Worm (Caenorhabditis elegans) whole organism, L1 larva: Measurements from ENCODE around the gene slcf-2.

Experiments
- C04F5.9 ChIP-seq: sonication (generic microtip); optimal IDR thresholded peaks from 2 replicates; lab custom pipeline; 2016; ENCODE audit warnings: missing genetic modification characterization, missing compliant biosample characterization
- F16B12.6 ChIP-seq: fragments of 150-350 bp; optimal IDR thresholded peaks from 2 replicates; lab custom pipeline; 2014; ENCODE audit warnings: missing biosample characterization, missing genetic modification characterization
- Y116A8C.19 ChIP-seq: sonication (generic microtip); optimal IDR thresholded peaks from 2 replicates; lab custom pipeline; 2016; ENCODE audit warnings: missing compliant biosample characterization, missing genetic modification characterization, borderline replicate concordance
- aha-1 ChIP-seq: fragments of 150-350 bp; optimal IDR thresholded peaks from 2 replicates; lab custom pipeline; 2014; ENCODE audit warnings: missing biosample characterization, missing genetic modification characterization
- aly-2 ChIP-seq: fragments of 150-350 bp; optimal IDR thresholded peaks from 2 replicates; lab custom pipeline; 2014; ENCODE audit warnings: missing biosample characterization, missing genetic modification characterization
- blmp-1 ChIP-seq: fragments of 150-350 bp; optimal IDR thresholded peaks from 2 replicates; lab custom pipeline; 2014; ENCODE audit warnings: missing biosample characterization, missing genetic modification characterization
- ceh-90 ChIP-seq: sonication (generic microtip); optimal IDR thresholded peaks from 2 replicates; lab custom pipeline; 2016; ENCODE audit warnings: missing genetic modification characterization, missing compliant biosample characterization
- dsc-1 ChIP-seq: sonication (generic microtip); optimal IDR thresholded peaks from 2 replicates; lab custom pipeline; 2016; ENCODE audit warnings: mild to moderate bottlenecking, missing genetic modification characterization, missing compliant biosample characterization
- efl-1 ChIP-seq, 4 experiments: fragments of 150-350 bp; optimal IDR thresholded peaks in 3 of 4; peaks in 1 of 4; 1 replicate in 1 of 4; 2 replicates in 3 of 4; lab custom pipeline; 2014; ENCODE audit warnings: missing biosample characterization in 2 of 4, missing genetic modification characterization in 2 of 4, missing genetic modification reagents in 2 of 4
- elt-3 ChIP-seq, 6 experiments: fragments of 150-350 bp in 1 of 6; sonication (generic microtip); optimal IDR thresholded peaks; 2 replicates each; lab custom pipeline; 2017 to 2018; ENCODE audit warnings: missing biosample characterization in 6 of 6, missing genetic modification characterization in 6 of 6, inconsistent platforms in 1 of 6
- fkh-8 ChIP-seq: sonication (generic microtip); optimal IDR thresholded peaks from 2 replicates; lab custom pipeline; 2016; ENCODE audit warnings: mild to moderate bottlenecking, missing genetic modification characterization, missing compliant biosample characterization
- grh-1 ChIP-seq: fragments of 200-800 bp; sonication (Bioruptor generic); IDR thresholded peaks from 2 replicates; pipeline ENCODE4 v1.3.6; 2022; ENCODE audit warnings: missing genetic modification reagents, missing genetic modification characterization, missing compliant biosample characterization
- hpl-2 ChIP-seq: fragments of 150-350 bp; optimal IDR thresholded peaks from 2 replicates; lab custom pipeline; 2014; ENCODE audit warnings: missing biosample characterization, missing genetic modification reagents, missing genetic modification characterization
- lin-13 ChIP-seq: fragments of 150-350 bp; optimal IDR thresholded peaks from 2 replicates; lab custom pipeline; 2014; ENCODE audit warnings: missing biosample characterization, missing genetic modification reagents, missing genetic modification characterization
- lin-14 ChIP-seq: fragments of 200-800 bp; sonication (Bioruptor generic); optimal IDR thresholded peaks from 2 replicates; lab custom pipeline; 2018; ENCODE audit warnings: mild to moderate bottlenecking, missing genetic modification characterization, moderate library complexity, missing compliant biosample characterization
- mab-9 ChIP-seq: fragments of 200-800 bp; sonication (Bioruptor generic); IDR thresholded peaks from 2 replicates; pipeline ENCODE4 v1.3.6; 2022; ENCODE audit warnings: missing genetic modification reagents, missing genetic modification characterization, missing compliant biosample characterization
- mep-1 ChIP-seq: fragments of 150-350 bp; optimal IDR thresholded peaks from 2 replicates; lab custom pipeline; 2014; ENCODE audit warnings: missing biosample characterization, missing genetic modification characterization
- nhr-11 ChIP-seq: fragments of 150-350 bp; optimal IDR thresholded peaks from 2 replicates; lab custom pipeline; 2014; ENCODE audit warnings: missing biosample characterization, missing genetic modification characterization
- nhr-19 ChIP-seq: fragments of 200-800 bp; sonication (Bioruptor generic); conservative IDR thresholded peaks from 2 replicates; pipeline ENCODE4 v1.3.6; 2022; ENCODE audit warnings: missing genetic modification characterization, missing compliant biosample characterization
- nhr-20 ChIP-seq: sonication (generic microtip); optimal IDR thresholded peaks from 2 replicates; lab custom pipeline; 2016; ENCODE audit warnings: mild to moderate bottlenecking, missing genetic modification characterization, missing compliant biosample characterization
- nhr-47 ChIP-seq: sonication (generic microtip); optimal IDR thresholded peaks from 2 replicates; lab custom pipeline; 2016; ENCODE audit warnings: mild to moderate bottlenecking, missing genetic modification characterization, moderate library complexity, missing compliant biosample characterization
- nhr-71 ChIP-seq: sonication (generic microtip); optimal IDR thresholded peaks from 2 replicates; lab custom pipeline; 2016; ENCODE audit warnings: mild to moderate bottlenecking, missing genetic modification characterization, moderate library complexity, missing compliant biosample characterization
- nhr-77 ChIP-seq: fragments of 150-350 bp; optimal IDR thresholded peaks from 2 replicates; lab custom pipeline; 2014; ENCODE audit warnings: missing biosample characterization, missing genetic modification characterization
- nhr-85 ChIP-seq: sonication (generic microtip); peaks from one replicate; lab custom pipeline; 2016; ENCODE audit warnings: missing genetic modification characterization, inconsistent platforms, missing compliant biosample characterization
- nhr-90 ChIP-seq: sonication (generic microtip); optimal IDR thresholded peaks from 2 replicates; lab custom pipeline; 2016; ENCODE audit warnings: mild to moderate bottlenecking, missing genetic modification characterization, missing compliant biosample characterization; ENCODE audit not compliant: poor library complexity
- pax-3 ChIP-seq: fragments of 200-800 bp; sonication (Bioruptor generic); optimal IDR thresholded peaks from 2 replicates; lab custom pipeline; 2018; ENCODE audit warnings: mild to moderate bottlenecking, missing genetic modification characterization, moderate library complexity, missing compliant biosample characterization
- pqm-1 ChIP-seq: sonication (generic microtip); optimal IDR thresholded peaks from 3 replicates; lab custom pipeline; 2017; ENCODE audit warnings: missing biosample characterization, missing genetic modification characterization
- rnt-1 ChIP-seq: sonication (generic microtip); optimal IDR thresholded peaks from 2 replicates; lab custom pipeline; 2016; ENCODE audit warnings: mild to moderate bottlenecking, missing genetic modification characterization, moderate library complexity, missing compliant biosample characterization
- snu-23 ChIP-seq: sonication (generic microtip); optimal IDR thresholded peaks from 2 replicates; lab custom pipeline; 2016; ENCODE audit warnings: missing genetic modification characterization, missing compliant biosample characterization
- sox-4 ChIP-seq: sonication (generic microtip); optimal IDR thresholded peaks from 2 replicates; lab custom pipeline; 2016; ENCODE audit warnings: missing genetic modification characterization, missing compliant biosample characterization
- tlp-1 ChIP-seq: fragments of 150-350 bp; optimal IDR thresholded peaks from 2 replicates; lab custom pipeline; 2014; ENCODE audit warnings: missing biosample characterization, missing genetic modification characterization
- unc-30 ChIP-seq: sonication (generic microtip); optimal IDR thresholded peaks from 2 replicates; lab custom pipeline; 2017; ENCODE audit warnings: missing biosample characterization, missing genetic modification characterization
- unc-86 ChIP-seq: sonication (generic microtip); optimal IDR thresholded peaks from 2 replicates; lab custom pipeline; 2016; ENCODE audit warnings: missing genetic modification characterization, missing compliant biosample characterization
- ztf-11 ChIP-seq, 2 experiments: sonication (generic microtip); optimal IDR thresholded peaks; 2 replicates each; lab custom pipeline; 2016 to 2017; ENCODE audit warnings: missing genetic modification characterization in 2 of 2, missing biosample characterization in 1 of 2, missing compliant biosample characterization in 1 of 2
- ztf-4 ChIP-seq: fragments of 150-350 bp; optimal IDR thresholded peaks from 2 replicates; lab custom pipeline; 2014; ENCODE audit warnings: missing biosample characterization, missing genetic modification characterization

slcf-2 gene

DNA sequence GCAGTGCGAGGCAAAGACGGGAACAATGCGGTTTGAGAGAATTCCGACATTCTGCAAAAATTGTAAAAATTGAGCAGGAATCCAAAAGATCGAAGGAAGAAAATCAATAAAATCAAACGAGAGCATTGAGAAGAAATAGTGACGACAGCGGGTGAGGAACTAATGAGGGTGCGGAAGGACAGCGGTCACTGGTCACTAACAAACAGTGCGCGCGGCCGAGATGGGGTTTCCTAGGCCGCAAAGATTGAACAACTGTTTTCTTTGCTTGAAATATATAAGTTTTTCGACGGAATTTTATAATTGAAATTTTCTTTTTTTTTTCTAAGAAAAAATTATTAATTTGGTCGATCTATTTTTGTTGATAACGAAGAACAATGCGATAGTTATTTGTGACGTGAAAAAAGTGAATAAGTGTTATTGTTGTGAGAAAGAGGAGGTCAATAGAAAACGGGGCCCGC, 17.9 kb downstream of the slcf-2 start, which contains the start of gene unc-78:
TSS of gene unc-78 (minus strand) at position 51 of the 458 bp plus-strand sequence.
- no peak for TF ChIP-seq efl-1 (optimal IDR thresholded peaks at IDR 0.05; lab: Kevin White, UChicago)
- TF ChIP-seq efl-1 (GFP tag; optimal IDR thresholded peaks at IDR 0.05 in 1 of 2; lab: Kevin White, UChicago), result peak in 1 of 2 experiments; percentile 66
- no peak for TF ChIP-seq ztf-11 (tag; optimal IDR thresholded peaks at IDR 0.05; lab: Kevin White, UChicago)
- TF ChIP-seq C04F5.9 (tag; lab: Kevin White, UChicago), result no peak
- TF ChIP-seq rnt-1, result peak; percentile 38
- no peak for TF ChIP-seq nhr-71 (tag; lab: Kevin White, UChicago)
- peak; percentile 53 for TF ChIP-seq lin-14 (GFP tag; lab: Kevin White, UChicago)

DNA sequence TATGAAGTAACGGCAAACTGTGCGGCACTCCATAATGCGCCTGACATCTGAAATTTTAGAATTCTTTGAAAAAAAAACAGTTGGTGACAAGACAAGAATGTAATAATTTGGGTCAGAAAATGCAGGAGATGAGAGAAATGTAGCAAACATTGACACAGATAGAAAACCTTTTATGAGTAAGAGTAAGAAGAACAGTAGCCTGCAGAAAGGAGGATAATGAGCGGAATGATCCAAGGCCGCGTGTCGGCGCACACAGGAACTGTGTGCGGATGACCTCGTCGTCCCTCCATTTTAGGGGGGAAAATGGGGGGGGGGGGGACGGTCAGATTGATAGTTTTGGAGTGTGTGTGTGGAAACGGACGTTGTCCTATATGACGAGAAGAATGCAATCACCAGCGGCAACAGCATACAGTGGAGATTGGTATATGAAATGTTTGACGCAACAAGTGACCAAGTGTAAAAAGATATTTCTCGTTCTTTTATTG, 21.0 kb downstream of the slcf-2 start, which contains the start of gene dhs-27:
TSS of gene dhs-27 (minus strand) at position 51 of the 485 bp plus-strand sequence.
- TF ChIP-seq mep-1 (tag; lab: Kevin White, UChicago), result peak; percentile 17
- TF ChIP-seq elt-3 (tag; optimal IDR thresholded peaks at IDR 0.05; lab: Kevin White, UChicago), result peak in 1 of 6 experiments; percentile 18
- TF ChIP-seq nhr-71 (tag; lab: Kevin White, UChicago), result no peak
- no peak for TF ChIP-seq aly-2 (tag; lab: Kevin White, UChicago)
- TF ChIP-seq pqm-1, result no peak
- TF ChIP-seq sox-4 (tag; lab: Kevin White, UChicago), result no peak
- peak; percentile 89 for TF ChIP-seq lin-14 (GFP tag; lab: Kevin White, UChicago)
- TF ChIP-seq pax-3, result no peak
- peak; percentile 6 for TF ChIP-seq nhr-90 (tag; lab: Kevin White, UChicago)
- TF ChIP-seq nhr-19, result no peak
- TF ChIP-seq nhr-20 (tag; lab: Kevin White, UChicago), result no peak
- TF ChIP-seq nhr-11, result no peak
- no peak for TF ChIP-seq mab-9 (GFP tag; lab: Robert Waterston, UW)
- peak; percentile 21 for TF ChIP-seq snu-23 (GFP tag; lab: Kevin White, UChicago)
- no peak for TF ChIP-seq aha-1 (tag; lab: Kevin White, UChicago)
- peak; percentile 85 for TF ChIP-seq nhr-85
- TF ChIP-seq grh-1 (GFP tag; lab: Robert Waterston, UW), result 0 out of 2 replicates have a peak, but pooled peaks have one; percentile 34
- TF ChIP-seq blmp-1 (tag; lab: Kevin White, UChicago), result peak; percentile 68
- no peak for TF ChIP-seq unc-86 (tag; lab: Kevin White, UChicago)
- no peak for TF ChIP-seq dsc-1 (tag; lab: Kevin White, UChicago)
- no peak for TF ChIP-seq F16B12.6 (tag; lab: Kevin White, UChicago)
- no peak for TF ChIP-seq Y116A8C.19 (tag; lab: Kevin White, UChicago)
- TF ChIP-seq nhr-77 (tag; lab: Kevin White, UChicago), result no peak
- TF ChIP-seq nhr-47 (tag; lab: Kevin White, UChicago), result no peak
- TF ChIP-seq hpl-2, result no peak

DNA sequence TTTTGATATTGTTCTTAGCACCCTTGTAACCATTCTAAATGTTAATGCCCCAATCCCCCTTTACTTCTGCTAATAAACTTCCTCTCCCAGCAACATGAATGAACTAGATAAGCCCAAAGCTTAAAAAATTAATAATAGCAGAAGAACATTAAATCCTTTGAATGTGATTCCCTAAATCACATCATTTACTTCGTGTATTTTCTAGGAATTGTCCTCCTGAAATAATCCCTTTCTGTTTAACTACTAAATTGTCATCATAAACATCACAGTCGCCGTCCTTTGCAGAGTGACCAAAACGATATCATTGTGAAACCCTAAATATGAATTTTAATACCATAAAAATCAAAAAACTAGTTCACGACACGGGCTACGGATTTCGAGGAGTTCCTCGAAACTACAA, 22.4 kb downstream of the slcf-2 start:
- TF ChIP-seq dsc-1 (tag; lab: Kevin White, UChicago), result peak; percentile 87
- no peak for TF ChIP-seq lin-13 (GFP tag; lab: Kevin White, UChicago)
- no peak for TF ChIP-seq pqm-1
- peak; percentile 58 for TF ChIP-seq pax-3
- TF ChIP-seq tlp-1 (tag; lab: Kevin White, UChicago), result no peak
- no peak for TF ChIP-seq ztf-4
- peak; percentile 34 for TF ChIP-seq sox-4 (tag; lab: Kevin White, UChicago)
- TF ChIP-seq nhr-47 (tag; lab: Kevin White, UChicago), result peak; percentile 17
- peak; percentile 6 for TF ChIP-seq fkh-8 (tag; lab: Kevin White, UChicago)
- no peak for TF ChIP-seq elt-3 (tag; optimal IDR thresholded peaks at IDR 0.05; lab: Kevin White, UChicago)

DNA sequence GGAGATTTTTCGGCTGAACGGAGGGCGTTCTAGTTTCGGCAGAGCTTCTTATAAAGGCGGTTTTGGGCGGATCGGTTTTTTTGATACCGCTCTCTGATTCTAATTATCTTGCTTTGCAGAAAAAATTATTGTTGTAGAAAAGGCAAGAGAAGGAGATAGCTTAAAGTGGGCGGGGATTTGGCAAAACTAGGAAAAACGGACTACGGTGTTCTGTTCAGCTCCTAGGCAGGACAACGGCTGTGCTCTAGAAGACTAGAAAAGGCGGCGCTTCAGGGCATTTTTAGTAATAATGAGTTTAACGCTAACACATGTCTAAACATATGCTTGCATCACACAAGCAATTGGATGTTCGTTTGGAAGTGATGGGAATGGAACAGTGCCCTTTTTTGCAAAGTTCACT, 25.4 kb downstream of the slcf-2 start, which contains the start of gene C04F6.7:
TSS of gene C04F6.7 (minus strand) at position 101 of the 400 bp plus-strand sequence.
- TF ChIP-seq pax-3 (no peak), nhr-90 (tag; lab: Kevin White, UChicago) (no peak), unc-30 (tag; lab: Kevin White, UChicago) (no peak), nhr-85 (no peak), nhr-20 (tag; lab: Kevin White, UChicago) (no peak), nhr-77 (tag; lab: Kevin White, UChicago) (no peak), ceh-90 (tag; lab: Kevin White, UChicago) (no peak)
